Worm (Caenorhabditis elegans) whole organism, L4/young adult: Measurements from ENCODE around the gene T07E3.3.

Experiments used
- dao-5 ChIP-seq: sonication (generic microtip); optimal IDR thresholded peaks from 2 replicates; lab custom pipeline; 2016; ENCODE audit warnings: missing genotype, missing genetic modification characterization, moderate library complexity, missing compliant biosample characterization
- him-1 ChIP-seq: sonication (generic microtip); optimal IDR thresholded peaks from 2 replicates; lab custom pipeline; 2016; ENCODE audit warnings: missing genotype, missing genetic modification reagents, missing genetic modification characterization, missing compliant biosample characterization

DNA sequence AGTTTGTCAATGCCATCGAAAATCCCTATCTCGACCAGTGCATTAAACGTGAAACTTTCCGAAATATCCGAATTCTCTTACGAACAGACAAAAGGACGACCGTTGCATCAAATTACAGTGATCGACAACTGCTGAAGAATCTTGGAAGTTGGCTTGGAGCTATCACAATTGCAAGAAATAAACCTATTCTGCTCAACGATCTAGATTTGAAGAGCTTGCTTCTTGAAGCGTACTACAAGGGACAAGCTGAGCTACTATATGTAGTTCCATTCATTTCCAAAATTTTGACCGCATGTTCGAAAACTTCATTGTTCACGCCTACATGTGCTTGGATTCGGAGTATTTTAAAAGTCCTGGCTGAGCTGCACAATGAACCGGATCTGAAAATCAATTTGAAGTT, 50.3 kb downstream of the T07E3.3 start:
- TF ChIP-seq dao-5 (tag; lab: Kevin White, UChicago) = no peak
- TF ChIP-seq him-1 = no peak
